Fruit fly (Drosophila melanogaster): ENCODE results near the gene CG14401.

- TF ChIP-seq dmrt93B (GFP tag; optimal IDR thresholded peaks at IDR 0.05) (no peak), psq (GFP tag; optimal IDR thresholded peaks at IDR 0.05) (no peak), pan (optimal IDR thresholded peaks at IDR 0.05) (no peak)
Observed at dm6 chr2L:20918733-20919132, 49.1 kb downstream of the CG14401 start, which contains the start of the genes CG43739 and sky.

All from whole organism, wandering third instar larva.